Worm (Caenorhabditis elegans) whole organism, late embryonic: ENCODE data around the gene F59F5.4.

Experiments
- C08G9.2 ChIP-seq: sonication (generic microtip); optimal IDR thresholded peaks from 2 replicates; lab custom pipeline; 2016; ENCODE audit warnings: mild to moderate bottlenecking, missing genetic modification characterization, moderate library complexity, missing compliant biosample characterization
- C38D4.7 ChIP-seq: fragments of 200-800 bp; sonication (Bioruptor generic); optimal IDR thresholded peaks from 2 replicates; lab custom pipeline; 2018; ENCODE audit warnings: mild to moderate bottlenecking, missing genetic modification characterization, moderate library complexity, missing compliant biosample characterization
- F13H6.1 ChIP-seq: sonication (generic microtip); optimal IDR thresholded peaks from 2 replicates; lab custom pipeline; 2016; ENCODE audit warnings: missing genetic modification characterization, missing compliant biosample characterization
- K02D7.2 ChIP-seq: sonication (generic microtip); optimal IDR thresholded peaks from 2 replicates; lab custom pipeline; 2017; ENCODE audit warnings: mild to moderate bottlenecking, missing genetic modification characterization, missing compliant biosample characterization
- K09A11.1 ChIP-seq: sonication (generic microtip); optimal IDR thresholded peaks from 2 replicates; lab custom pipeline; 2017; ENCODE audit warnings: antibody characterized with exemption, mild to moderate bottlenecking, missing genetic modification characterization, missing compliant biosample characterization; ENCODE audit not compliant: insufficient read depth
- T23F11.4 ChIP-seq: fragments of 200-800 bp; sonication (Bioruptor generic); optimal IDR thresholded peaks from 2 replicates; lab custom pipeline; 2018; ENCODE audit warnings: mild to moderate bottlenecking, missing genetic modification characterization, missing compliant biosample characterization
- ama-1 ChIP-seq: fragments of 150-350 bp; optimal IDR thresholded peaks from 2 replicates; lab custom pipeline; 2014
- ceh-14 ChIP-seq: sonication (generic microtip); optimal IDR thresholded peaks from 2 replicates; lab custom pipeline; 2016; ENCODE audit warnings: missing genotype, missing genetic modification characterization, missing compliant biosample characterization
- ceh-18 ChIP-seq: sonication (generic microtip); optimal IDR thresholded peaks from 2 replicates; lab custom pipeline; 2016; ENCODE audit warnings: missing genetic modification characterization, missing compliant biosample characterization
- ceh-19 ChIP-seq: fragments of 200-800 bp; sonication (Bioruptor generic); optimal IDR thresholded peaks from 2 replicates; lab custom pipeline; 2018; ENCODE audit warnings: mild to moderate bottlenecking, missing genetic modification characterization, missing compliant biosample characterization
- ceh-2 ChIP-seq: sonication (generic microtip); optimal IDR thresholded peaks from 2 replicates; lab custom pipeline; 2016; ENCODE audit warnings: missing genotype, missing genetic modification characterization, missing compliant biosample characterization
- ceh-22 ChIP-seq: sonication (generic microtip); optimal IDR thresholded peaks from 2 replicates; lab custom pipeline; 2017; ENCODE audit warnings: missing biosample characterization, missing genetic modification characterization
- ceh-30 ChIP-seq: fragments of 150-350 bp; optimal IDR thresholded peaks from 2 replicates; lab custom pipeline; 2014; ENCODE audit warnings: missing biosample characterization, missing genetic modification characterization
- ceh-31 ChIP-seq: sonication (generic microtip); optimal IDR thresholded peaks from 2 replicates; lab custom pipeline; 2016; ENCODE audit warnings: missing genetic modification characterization, missing compliant biosample characterization
- ceh-34 ChIP-seq: sonication (generic microtip); optimal IDR thresholded peaks from 2 replicates; lab custom pipeline; 2016; ENCODE audit warnings: mild to moderate bottlenecking, missing genetic modification characterization, missing compliant biosample characterization
- ceh-45 ChIP-seq: fragments of 200-800 bp; sonication (Bioruptor generic); IDR thresholded peaks from 2 replicates; pipeline ENCODE4 v1.3.6; 2022; ENCODE audit warnings: missing genetic modification reagents, missing genetic modification characterization, missing compliant biosample characterization
- ceh-48 ChIP-seq: sonication (generic microtip); optimal IDR thresholded peaks from 2 replicates; lab custom pipeline; 2016; ENCODE audit warnings: missing genetic modification characterization, inconsistent platforms, missing compliant biosample characterization
- ceh-6 ChIP-seq: fragments of 200-800 bp; sonication (Bioruptor generic); optimal IDR thresholded peaks from 2 replicates; lab custom pipeline; 2018; ENCODE audit warnings: mild to moderate bottlenecking, missing genetic modification characterization, missing compliant biosample characterization
- ceh-9 ChIP-seq: sonication (generic microtip); optimal IDR thresholded peaks from 2 replicates; lab custom pipeline; 2016; ENCODE audit warnings: mild to moderate bottlenecking, missing genetic modification characterization, inconsistent platforms, missing compliant biosample characterization
- che-1 ChIP-seq: sonication (generic microtip); optimal IDR thresholded peaks from 2 replicates; lab custom pipeline; 2016; ENCODE audit warnings: mild to moderate bottlenecking, missing genetic modification characterization, missing compliant biosample characterization
- dmd-4 ChIP-seq: sonication (generic microtip); optimal IDR thresholded peaks from 2 replicates; lab custom pipeline; 2016; ENCODE audit warnings: borderline replicate concordance, missing genetic modification characterization, missing compliant biosample characterization
- dve-1 ChIP-seq: sonication (generic microtip); optimal IDR thresholded peaks from 2 replicates; lab custom pipeline; 2017; ENCODE audit warnings: antibody characterized with exemption, mild to moderate bottlenecking, missing genetic modification characterization, missing compliant biosample characterization
- elt-4 ChIP-seq: sonication (generic microtip); optimal IDR thresholded peaks from 2 replicates; lab custom pipeline; 2016; ENCODE audit warnings: missing genetic modification characterization, missing compliant biosample characterization
- eyg-1 ChIP-seq: sonication (generic microtip); optimal IDR thresholded peaks from 2 replicates; lab custom pipeline; 2016; ENCODE audit warnings: missing genotype, missing genetic modification characterization, missing compliant biosample characterization
- fax-1 ChIP-seq: sonication (generic microtip); optimal IDR thresholded peaks from 2 replicates; lab custom pipeline; 2016; ENCODE audit warnings: missing genotype, missing genetic modification characterization, missing compliant biosample characterization
- fkh-10 ChIP-seq: fragments of 150-350 bp; optimal IDR thresholded peaks from 2 replicates; lab custom pipeline; 2014; ENCODE audit warnings: missing biosample characterization, missing genetic modification reagents, missing genetic modification characterization
- fkh-6 ChIP-seq: sonication (generic microtip); optimal IDR thresholded peaks from 2 replicates; lab custom pipeline; 2016; ENCODE audit warnings: missing genetic modification characterization, missing compliant biosample characterization
- hlh-13 ChIP-seq: fragments of 200-800 bp; sonication (Bioruptor generic); optimal IDR thresholded peaks from 2 replicates; lab custom pipeline; 2018; ENCODE audit warnings: mild to moderate bottlenecking, missing genetic modification characterization, missing compliant biosample characterization
- hlh-15 ChIP-seq: sonication (generic microtip); optimal IDR thresholded peaks from 2 replicates; lab custom pipeline; 2016; ENCODE audit warnings: missing genetic modification characterization, missing compliant biosample characterization
- hlh-30 ChIP-seq: sonication (generic microtip); optimal IDR thresholded peaks from 2 replicates; lab custom pipeline; 2017; ENCODE audit warnings: antibody characterized with exemption, missing genetic modification characterization, missing compliant biosample characterization; ENCODE audit not compliant: insufficient read depth
- lin-11 ChIP-seq: fragments of 200-800 bp; sonication (Bioruptor generic); optimal IDR thresholded peaks from 2 replicates; lab custom pipeline; 2018; ENCODE audit warnings: mild to moderate bottlenecking, missing genetic modification characterization, missing compliant biosample characterization
- mec-3 ChIP-seq: sonication (generic microtip); optimal IDR thresholded peaks from 2 replicates; lab custom pipeline; 2016; ENCODE audit warnings: borderline replicate concordance, missing genetic modification characterization, missing compliant biosample characterization
- nhr-11 ChIP-seq: fragments of 150-350 bp; optimal IDR thresholded peaks from 2 replicates; lab custom pipeline; 2014; ENCODE audit warnings: missing biosample characterization, missing genetic modification characterization
- odd-2 ChIP-seq: sonication (generic microtip); optimal IDR thresholded peaks from 2 replicates; lab custom pipeline; 2017; ENCODE audit warnings: antibody characterized with exemption, mild to moderate bottlenecking, missing genetic modification characterization, missing compliant biosample characterization
- pag-3 ChIP-seq: sonication (generic microtip); optimal IDR thresholded peaks from 2 replicates; lab custom pipeline; 2016; ENCODE audit warnings: missing compliant biosample characterization, missing genetic modification characterization, borderline replicate concordance
- pax-1 ChIP-seq: fragments of 150-350 bp; optimal IDR thresholded peaks from 2 replicates; lab custom pipeline; 2014; ENCODE audit warnings: missing biosample characterization, missing genetic modification characterization
- pha-4 ChIP-seq: fragments of 150-350 bp; optimal IDR thresholded peaks from 2 replicates; lab custom pipeline; 2018; ENCODE audit warnings: missing biosample characterization, missing genetic modification reagents, missing genetic modification characterization
- pqm-1 ChIP-seq: sonication (generic microtip); optimal IDR thresholded peaks from 2 replicates; lab custom pipeline; 2016; ENCODE audit warnings: missing genetic modification characterization, missing compliant biosample characterization
- pros-1 ChIP-seq: fragments of 150-350 bp; optimal IDR thresholded peaks from 2 replicates; lab custom pipeline; 2014; ENCODE audit warnings: missing biosample characterization, missing genetic modification reagents, missing genetic modification characterization
- sdc-2 ChIP-seq: sonication (generic microtip); optimal IDR thresholded peaks from 2 replicates; lab custom pipeline; 2016; ENCODE audit warnings: missing genotype, missing genetic modification characterization, missing compliant biosample characterization
- sox-4 ChIP-seq: sonication (generic microtip); optimal IDR thresholded peaks from 2 replicates; lab custom pipeline; 2017; ENCODE audit warnings: mild to moderate bottlenecking, missing genetic modification characterization, inconsistent platforms, missing compliant biosample characterization
- syd-9 ChIP-seq: sonication (generic microtip); optimal IDR thresholded peaks from 2 replicates; lab custom pipeline; 2016; ENCODE audit warnings: mild to moderate bottlenecking, missing genetic modification characterization, moderate library complexity, missing compliant biosample characterization
- tbx-2 ChIP-seq: sonication (generic microtip); optimal IDR thresholded peaks from 2 replicates; lab custom pipeline; 2016; ENCODE audit warnings: missing genetic modification characterization, missing compliant biosample characterization
- tbx-7 ChIP-seq: sonication (generic microtip); optimal IDR thresholded peaks from 2 replicates; lab custom pipeline; 2016; ENCODE audit warnings: missing genotype, missing genetic modification characterization, missing compliant biosample characterization
- ttx-3 ChIP-seq: sonication (generic microtip); optimal IDR thresholded peaks from 2 replicates; lab custom pipeline; 2016; ENCODE audit warnings: missing genetic modification reagents, missing genetic modification characterization, missing compliant biosample characterization
- unc-42 ChIP-seq: sonication (generic microtip); optimal IDR thresholded peaks from 2 replicates; lab custom pipeline; 2016; ENCODE audit warnings: missing genotype, missing genetic modification characterization, missing compliant biosample characterization
- unc-55 ChIP-seq: sonication (generic microtip); optimal IDR thresholded peaks from 2 replicates; lab custom pipeline; 2017; ENCODE audit warnings: missing biosample characterization, missing genetic modification reagents, missing genetic modification characterization
- unc-86 ChIP-seq: sonication (generic microtip); optimal IDR thresholded peaks from 2 replicates; lab custom pipeline; 2016; ENCODE audit warnings: missing genetic modification characterization, missing compliant biosample characterization
- ztf-16 ChIP-seq: sonication (generic microtip); optimal IDR thresholded peaks from 2 replicates; lab custom pipeline; 2017; ENCODE audit warnings: missing genetic modification characterization, missing compliant biosample characterization

The F59F5.4 gene

DNA sequence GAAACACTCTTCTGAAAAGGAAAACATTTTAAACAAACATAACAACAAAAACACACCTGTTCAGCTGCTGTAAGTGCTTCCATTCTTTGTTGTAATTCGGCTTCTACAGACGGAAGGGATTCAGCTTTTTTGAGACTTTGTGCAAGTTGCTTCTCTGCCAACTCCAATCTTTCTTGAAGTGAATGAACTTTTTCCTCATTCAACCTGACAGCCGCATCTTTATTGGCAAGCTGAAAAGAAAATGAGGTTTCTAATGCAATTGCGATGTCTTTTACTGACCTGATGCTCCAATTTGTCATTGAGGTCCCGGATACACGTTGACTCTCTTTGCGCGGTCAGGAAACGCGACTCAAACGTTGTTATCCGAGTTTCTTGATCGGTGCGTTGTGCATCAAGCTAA lies 10.2 kb downstream of the F59F5.4 start:
- TF ChIP-seq ceh-45 (GFP tag; lab: Robert Waterston, UW) (no peak), unc-55 (GFP tag; lab: Kevin White, UChicago) (no peak), fkh-6 (tag; lab: Kevin White, UChicago) (no peak), K09A11.1 (tag; lab: Kevin White, UChicago) (no peak), odd-2 (no peak), ttx-3 (tag; lab: Kevin White, UChicago) (no peak), ceh-22 (tag; lab: Kevin White, UChicago) (no peak), lin-11 (tag; lab: Kevin White, UChicago) (no peak), sox-4 (tag; lab: Kevin White, UChicago) (no peak), syd-9 (tag; lab: Kevin White, UChicago) (no peak), fkh-10 (GFP tag; lab: Kevin White, UChicago) (no peak), hlh-13 (GFP tag; lab: Kevin White, UChicago) (no peak), ceh-6 (GFP tag; lab: Kevin White, UChicago) (no peak), unc-86 (no peak), ceh-30 (tag; lab: Kevin White, UChicago) (no peak), elt-4 (no peak)

DNA sequence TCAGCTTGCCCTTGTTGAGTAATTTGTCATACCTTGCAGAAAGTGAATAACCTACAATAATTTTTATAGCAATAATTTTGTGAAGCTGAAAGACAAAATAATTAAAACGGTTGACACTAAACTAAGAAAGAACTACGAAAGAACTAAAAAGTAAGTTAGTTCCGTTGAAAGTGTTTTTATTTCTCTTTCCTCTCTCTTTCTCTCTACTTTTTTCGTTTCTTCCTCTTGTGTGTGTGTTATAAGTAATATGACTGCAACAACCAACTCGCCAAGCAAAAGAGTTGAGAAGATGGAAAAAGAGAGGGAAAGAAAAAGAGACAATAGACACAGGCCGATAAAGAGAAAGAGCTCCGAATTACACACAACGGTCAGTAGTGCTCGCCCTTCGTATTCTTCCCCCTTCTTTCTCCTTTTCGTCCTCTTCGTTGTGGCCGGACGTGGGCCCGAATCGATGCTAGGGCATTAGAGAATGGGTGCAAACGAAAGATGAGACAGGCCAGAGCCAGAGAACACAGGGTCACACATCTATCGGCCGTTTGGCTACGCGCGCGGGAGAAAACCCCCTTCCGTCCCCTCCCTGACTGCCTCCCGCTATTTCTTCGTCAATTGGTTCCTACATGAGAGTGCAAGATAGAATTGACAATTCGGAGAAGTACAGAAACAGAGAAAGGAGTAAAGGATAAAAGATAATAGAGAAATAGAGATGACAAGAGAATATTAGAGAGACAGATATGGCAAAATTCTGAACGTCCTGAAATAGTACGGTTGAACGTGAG lies 12.6 kb downstream of the F59F5.4 start, which contains the start of gene syd-2:
TSS of gene syd-2 (minus strand) at position 51 of the 776 bp plus-strand sequence.
- peak; percentile 68 for TF ChIP-seq ceh-2 (tag; lab: Kevin White, UChicago)
- peak; percentile 92 for TF ChIP-seq ceh-18
- no peak for TF ChIP-seq ceh-6 (GFP tag; lab: Kevin White, UChicago)
- no peak for TF ChIP-seq ceh-9 (tag; lab: Kevin White, UChicago)
- peak; percentile 64 for TF ChIP-seq T23F11.4
- no peak for TF ChIP-seq unc-86
- TF ChIP-seq ceh-48 (tag; lab: Kevin White, UChicago) = peak; percentile 73
- TF ChIP-seq dmd-4 = peak; percentile 52
- TF ChIP-seq che-1 = no peak
- TF ChIP-seq tbx-7 (tag; lab: Kevin White, UChicago) = no peak
- no peak for TF ChIP-seq pha-4
- peak; percentile 83 for TF ChIP-seq unc-42
- TF ChIP-seq ceh-34 (tag; lab: Kevin White, UChicago) = peak; percentile 93
- TF ChIP-seq lin-11 (tag; lab: Kevin White, UChicago) = no peak
- TF ChIP-seq pqm-1 (tag; lab: Kevin White, UChicago) = no peak
- no peak for TF ChIP-seq ceh-30 (tag; lab: Kevin White, UChicago)
- TF ChIP-seq fkh-6 (tag; lab: Kevin White, UChicago) = no peak
- no peak for TF ChIP-seq mec-3 (tag; lab: Kevin White, UChicago)
- TF ChIP-seq C08G9.2 (tag; lab: Kevin White, UChicago) = peak; percentile 50
- TF ChIP-seq dve-1 (tag; lab: Kevin White, UChicago) = peak; percentile 19
- peak; percentile 92 for TF ChIP-seq tbx-2 (tag; lab: Kevin White, UChicago)
- peak; percentile 61 for TF ChIP-seq unc-55 (GFP tag; lab: Kevin White, UChicago)
- peak; percentile 60 for TF ChIP-seq ceh-19
- peak; percentile 60 for TF ChIP-seq pros-1 (tag; lab: Kevin White, UChicago)
- TF ChIP-seq F13H6.1 (tag; lab: Kevin White, UChicago) = peak; percentile 64
- no peak for TF ChIP-seq ceh-22 (tag; lab: Kevin White, UChicago)
- no peak for TF ChIP-seq ama-1 (lab: Kevin White, UChicago)
- TF ChIP-seq hlh-15 (tag; lab: Kevin White, UChicago) = no peak
- no peak for TF ChIP-seq ztf-16
- TF ChIP-seq pax-1 (tag; lab: Kevin White, UChicago) = no peak
- TF ChIP-seq sdc-2 = peak; percentile 80
- no peak for TF ChIP-seq nhr-11 (tag; lab: Kevin White, UChicago)
- TF ChIP-seq fax-1 = peak; percentile 46
- TF ChIP-seq K02D7.2 = peak; percentile 30
- peak; percentile 65 for TF ChIP-seq hlh-30
- peak; percentile 69 for TF ChIP-seq eyg-1 (tag; lab: Kevin White, UChicago)
- TF ChIP-seq pag-3 (tag; lab: Kevin White, UChicago) = no peak
- no peak for TF ChIP-seq elt-4
- peak; percentile 82 for TF ChIP-seq ceh-14
- TF ChIP-seq ceh-31 (tag; lab: Kevin White, UChicago) = peak; percentile 90
- TF ChIP-seq C38D4.7 (GFP tag; lab: Kevin White, UChicago) = no peak
